Worm (Caenorhabditis elegans): ENCODE results near the gene lgc-36.

The lgc-36 gene

ce11 chrV:11216137-11216536 is 42.7 kb downstream of the lgc-36 start:
- no peak for TF ChIP-seq pros-1 (tag; optimal IDR thresholded peaks at IDR 0.05)

- TF ChIP-seq nfya-1 (tag; optimal IDR thresholded peaks at IDR 0.05) (no peak), ceh-31 (tag; optimal IDR thresholded peaks at IDR 0.05) (no peak)
Observed at ce11 chrV:11214569-11214968, 44.2 kb downstream of the lgc-36 start.

- TF ChIP-seq fax-1 (tag; optimal IDR thresholded peaks at IDR 0.05) = no peak
- TF ChIP-seq pat-9 (tag; optimal IDR thresholded peaks at IDR 0.05) = no peak
- TF ChIP-seq ceh-6 (GFP tag; optimal IDR thresholded peaks at IDR 0.05) = no peak
- no peak for TF ChIP-seq sox-2 (GFP tag; IDR thresholded peaks at IDR 0.05)
- TF ChIP-seq sox-4 (tag; optimal IDR thresholded peaks at IDR 0.05) = no peak
- no peak for TF ChIP-seq unc-86 (tag; optimal IDR thresholded peaks at IDR 0.05)
- no peak for TF ChIP-seq mec-3 (tag; optimal IDR thresholded peaks at IDR 0.05; ENCODE audit: borderline replicate concordance)
- TF ChIP-seq pha-4 (tag; optimal IDR thresholded peaks at IDR 0.05) = no peak
- no peak for TF ChIP-seq syd-9 (tag; optimal IDR thresholded peaks at IDR 0.05)
- no peak for TF ChIP-seq ceh-19 (GFP tag; optimal IDR thresholded peaks at IDR 0.05)
- TF ChIP-seq fkh-10 (GFP tag; optimal IDR thresholded peaks at IDR 0.05) = no peak
- TF ChIP-seq hlh-15 (tag; optimal IDR thresholded peaks at IDR 0.05) = no peak
- TF ChIP-seq odd-2 (tag; optimal IDR thresholded peaks at IDR 0.05) = no peak
- TF ChIP-seq ceh-48 (tag; optimal IDR thresholded peaks at IDR 0.05) = no peak
- no peak for TF ChIP-seq hlh-13 (GFP tag; optimal IDR thresholded peaks at IDR 0.05)
- TF ChIP-seq unc-55 (GFP tag; optimal IDR thresholded peaks at IDR 0.05) = no peak
Observed at ce11 chrV:11211323-11211722, 47.5 kb downstream of the lgc-36 start.

- no peak for TF ChIP-seq fkh-10 (GFP tag; optimal IDR thresholded peaks at IDR 0.05)
- no peak for TF ChIP-seq hlh-13 (GFP tag; optimal IDR thresholded peaks at IDR 0.05)
Observed at ce11 chrV:11209452-11210188, 49.2 kb downstream of the lgc-36 start.
